Worm (Caenorhabditis elegans) whole organism, early embryonic: ENCODE data around the gene Y57G11C.46.

Source experiments
- B0310.2 ChIP-seq: sonication (generic microtip); optimal IDR thresholded peaks from 2 replicates; lab custom pipeline; 2016; ENCODE audit warnings: mild to moderate bottlenecking, missing genetic modification characterization, missing compliant biosample characterization
- F13C5.2 ChIP-seq: sonication (generic microtip); optimal IDR thresholded peaks from 2 replicates; lab custom pipeline; 2017; ENCODE audit warnings: mild to moderate bottlenecking, missing genetic modification characterization, inconsistent platforms, missing compliant biosample characterization
- aly-1 ChIP-seq: sonication (generic microtip); optimal IDR thresholded peaks from 2 replicates; lab custom pipeline; 2016; ENCODE audit warnings: missing genetic modification characterization, missing compliant biosample characterization
- ama-1 ChIP-seq: fragments of 150-350 bp; optimal IDR thresholded peaks from 2 replicates; lab custom pipeline; 2014
- ceh-13 ChIP-seq: fragments of 200-800 bp; sonication (Bioruptor generic); optimal IDR thresholded peaks from 2 replicates; lab custom pipeline; 2018; ENCODE audit warnings: mild to moderate bottlenecking, missing genetic modification characterization, missing compliant biosample characterization
- ceh-36 ChIP-seq: sonication (generic microtip); optimal IDR thresholded peaks from 2 replicates; lab custom pipeline; 2016; ENCODE audit warnings: missing genetic modification characterization, inconsistent platforms, missing compliant biosample characterization
- ets-7 ChIP-seq: sonication (generic microtip); optimal IDR thresholded peaks from 2 replicates; lab custom pipeline; 2016; ENCODE audit warnings: missing genotype, missing genetic modification characterization, missing compliant biosample characterization
- flt-1 ChIP-seq: fragments of 200-800 bp; sonication (Bioruptor generic); IDR thresholded peaks from 2 replicates; pipeline ENCODE4 v1.3.6; 2022; ENCODE audit warnings: missing genetic modification characterization, missing compliant biosample characterization
- hmbx-1 ChIP-seq: sonication (generic microtip); optimal IDR thresholded peaks from 2 replicates; lab custom pipeline; 2016; ENCODE audit warnings: mild to moderate bottlenecking, missing genetic modification characterization, missing compliant biosample characterization
- hmg-4 ChIP-seq: fragments of 200-800 bp; sonication (Bioruptor generic); optimal IDR thresholded peaks from 2 replicates; lab custom pipeline; 2018; ENCODE audit warnings: mild to moderate bottlenecking, missing genetic modification characterization, missing compliant biosample characterization
- hnd-1 ChIP-seq: sonication (generic microtip); optimal IDR thresholded peaks from 2 replicates; lab custom pipeline; 2016; ENCODE audit warnings: missing genetic modification characterization, missing compliant biosample characterization
- pes-1 ChIP-seq: fragments of 200-800 bp; sonication (Bioruptor generic); IDR thresholded peaks from 2 replicates; pipeline ENCODE4 v1.3.6; 2022; ENCODE audit warnings: missing genetic modification reagents, missing genetic modification characterization, missing compliant biosample characterization
- scrt-1 ChIP-seq: fragments of 200-800 bp; sonication (Bioruptor generic); IDR thresholded peaks from 2 replicates; pipeline ENCODE4 v1.3.6; 2022; ENCODE audit warnings: missing genetic modification characterization, missing compliant biosample characterization
- sea-1 ChIP-seq: fragments of 200-800 bp; sonication (Bioruptor generic); conservative IDR thresholded peaks from 2 replicates; pipeline ENCODE4 v1.3.6; 2022; ENCODE audit warnings: missing genetic modification characterization, missing compliant biosample characterization
- tbx-11 ChIP-seq: fragments of 200-800 bp; sonication (Bioruptor generic); IDR thresholded peaks from 2 replicates; pipeline ENCODE4 v1.3.6; 2022; ENCODE audit warnings: missing genetic modification characterization, missing compliant biosample characterization
- tbx-37 ChIP-seq: fragments of 200-800 bp; sonication (Bioruptor generic); conservative IDR thresholded peaks from 2 replicates; pipeline ENCODE4 v1.3.6; 2022; ENCODE audit warnings: missing genetic modification reagents, missing genetic modification characterization, missing compliant biosample characterization
- tra-4 ChIP-seq: sonication (generic microtip); optimal IDR thresholded peaks from 2 replicates; lab custom pipeline; 2017; ENCODE audit warnings: missing genetic modification characterization, missing compliant biosample characterization

The Y57G11C.46 gene

ce11 chrIV:14836885-14837284 is 20.7 kb upstream of the Y57G11C.46 start, which contains the start of gene Y57G11C.22:
Gene Y57G11C.22, plus strand, starts transcription at chrIV:14837211.
- no peak for TF ChIP-seq ceh-36 (tag; lab: Kevin White, UChicago)
- no peak for TF ChIP-seq tbx-11 (GFP tag; lab: Robert Waterston, UW)
- no peak for TF ChIP-seq hnd-1 (tag; lab: Kevin White, UChicago)
- TF ChIP-seq hmg-4 (GFP tag; lab: Kevin White, UChicago), result no peak
- no peak for TF ChIP-seq ets-7 (tag; lab: Kevin White, UChicago)

DNA sequence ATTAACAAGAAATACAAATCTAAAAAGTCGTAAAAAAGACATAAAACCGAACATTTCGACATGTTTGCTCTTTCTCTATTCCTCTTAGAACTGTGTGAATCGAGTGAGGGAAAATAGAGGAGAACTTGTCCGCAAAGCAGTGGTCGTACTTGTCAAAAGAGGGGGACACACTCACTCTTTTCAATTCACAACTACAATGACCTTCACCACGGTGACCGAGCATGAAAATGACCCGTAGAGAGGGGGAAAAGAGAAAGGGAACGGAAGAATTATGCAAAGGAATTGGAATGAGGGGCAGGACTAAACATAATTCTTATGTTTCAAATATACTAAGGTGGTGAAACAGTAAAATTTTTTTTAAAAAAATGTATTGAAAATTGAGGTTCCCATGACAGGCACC is 17.3 kb upstream of the Y57G11C.46 start:
- TF ChIP-seq tbx-37 (no peak), tbx-11 (GFP tag; lab: Robert Waterston, UW) (no peak), scrt-1 (GFP tag; lab: Robert Waterston, UW) (no peak), B0310.2 (no peak), ama-1 (no peak), ceh-13 (GFP tag; lab: Kevin White, UChicago) (no peak), pes-1 (GFP tag; lab: Robert Waterston, UW) (no peak), tra-4 (no peak), hmg-4 (GFP tag; lab: Kevin White, UChicago) (no peak), flt-1 (GFP tag; lab: Robert Waterston, UW) (no peak)

ce11 chrIV:14829026-14829425 is 12.8 kb upstream of the Y57G11C.46 start, which contains the start of gene hhat-2:
Gene hhat-2, minus strand, starts transcription at chrIV:14829126.
- TF ChIP-seq ceh-13 (GFP tag; lab: Kevin White, UChicago) (no peak), ceh-36 (tag; lab: Kevin White, UChicago) (no peak), ama-1 (no peak), tbx-37 (no peak), hmg-4 (GFP tag; lab: Kevin White, UChicago) (no peak), B0310.2 (no peak), F13C5.2 (tag; lab: Kevin White, UChicago) (no peak), aly-1 (tag; lab: Kevin White, UChicago) (no peak), hmbx-1 (tag; lab: Kevin White, UChicago) (no peak), tbx-11 (GFP tag; lab: Robert Waterston, UW) (no peak), scrt-1 (GFP tag; lab: Robert Waterston, UW) (no peak), ets-7 (tag; lab: Kevin White, UChicago) (no peak), sea-1 (GFP tag; lab: Robert Waterston, UW) (no peak), tra-4 (no peak), flt-1 (GFP tag; lab: Robert Waterston, UW) (no peak), pes-1 (GFP tag; lab: Robert Waterston, UW) (no peak), hnd-1 (tag; lab: Kevin White, UChicago) (no peak)

- no peak for TF ChIP-seq flt-1 (GFP tag; lab: Robert Waterston, UW)
- no peak for TF ChIP-seq aly-1 (tag; lab: Kevin White, UChicago)
- TF ChIP-seq pes-1 (GFP tag; lab: Robert Waterston, UW), result no peak
- TF ChIP-seq ceh-13 (GFP tag; lab: Kevin White, UChicago), result no peak
- TF ChIP-seq hmbx-1 (tag; lab: Kevin White, UChicago), result no peak
- TF ChIP-seq ceh-36 (tag; lab: Kevin White, UChicago), result no peak
- TF ChIP-seq hnd-1 (tag; lab: Kevin White, UChicago), result no peak
- TF ChIP-seq tra-4, result no peak
- no peak for TF ChIP-seq ama-1
- TF ChIP-seq hmg-4 (GFP tag; lab: Kevin White, UChicago), result no peak
- no peak for TF ChIP-seq scrt-1 (GFP tag; lab: Robert Waterston, UW)
- TF ChIP-seq tbx-37, result no peak
- TF ChIP-seq tbx-11 (GFP tag; lab: Robert Waterston, UW), result no peak
- TF ChIP-seq sea-1 (GFP tag; lab: Robert Waterston, UW), result no peak
- no peak for TF ChIP-seq F13C5.2 (tag; lab: Kevin White, UChicago)
- no peak for TF ChIP-seq ets-7 (tag; lab: Kevin White, UChicago)
- TF ChIP-seq B0310.2, result no peak
Observed at ce11 chrIV:14828218-14828617, 12.0 kb upstream of the Y57G11C.46 start.

ce11 chrIV:14826151-14826757 is 10.1 kb upstream of the Y57G11C.46 start:
- TF ChIP-seq tbx-11 (GFP tag; lab: Robert Waterston, UW) (no peak), pes-1 (GFP tag; lab: Robert Waterston, UW) (no peak), hmg-4 (GFP tag; lab: Kevin White, UChicago) (no peak), ceh-36 (tag; lab: Kevin White, UChicago) (no peak), hnd-1 (tag; lab: Kevin White, UChicago) (no peak), aly-1 (tag; lab: Kevin White, UChicago) (no peak), tra-4 (no peak), hmbx-1 (tag; lab: Kevin White, UChicago) (no peak)

- TF ChIP-seq hmg-4 (GFP tag; lab: Kevin White, UChicago) (no peak), B0310.2 (no peak), tra-4 (no peak), aly-1 (tag; lab: Kevin White, UChicago) (no peak), pes-1 (GFP tag; lab: Robert Waterston, UW) (no peak), hmbx-1 (tag; lab: Kevin White, UChicago) (no peak), ceh-13 (GFP tag; lab: Kevin White, UChicago) (no peak), F13C5.2 (tag; lab: Kevin White, UChicago) (no peak), tbx-37 (no peak), ceh-36 (tag; lab: Kevin White, UChicago) (no peak), hnd-1 (tag; lab: Kevin White, UChicago) (no peak)
Observed at ce11 chrIV:14825379-14825778, 9.2 kb upstream of the Y57G11C.46 start, which contains the start of gene rps-18. Gene rps-18, plus strand, starts transcription at chrIV:14825679.

ce11 chrIV:14824878-14825352 is 8.7 kb upstream of the Y57G11C.46 start, which contains the start of gene sec-61.A:
Gene sec-61.A, minus strand, starts transcription at chrIV:14825264.
- TF ChIP-seq ceh-13 (GFP tag; lab: Kevin White, UChicago) (no peak), ceh-36 (tag; lab: Kevin White, UChicago) (no peak), pes-1 (GFP tag; lab: Robert Waterston, UW) (no peak), ets-7 (tag; lab: Kevin White, UChicago) (no peak), F13C5.2 (tag; lab: Kevin White, UChicago) (peak; percentile 57), tbx-11 (GFP tag; lab: Robert Waterston, UW) (no peak), hmbx-1 (tag; lab: Kevin White, UChicago) (no peak), flt-1 (GFP tag; lab: Robert Waterston, UW) (no peak), hmg-4 (GFP tag; lab: Kevin White, UChicago) (peak; percentile 59), aly-1 (tag; lab: Kevin White, UChicago) (no peak), sea-1 (GFP tag; lab: Robert Waterston, UW) (no peak), scrt-1 (GFP tag; lab: Robert Waterston, UW) (no peak)
